Worm (Caenorhabditis elegans): ENCODE results near the gene pis-1.

pis-1 gene

DNA sequence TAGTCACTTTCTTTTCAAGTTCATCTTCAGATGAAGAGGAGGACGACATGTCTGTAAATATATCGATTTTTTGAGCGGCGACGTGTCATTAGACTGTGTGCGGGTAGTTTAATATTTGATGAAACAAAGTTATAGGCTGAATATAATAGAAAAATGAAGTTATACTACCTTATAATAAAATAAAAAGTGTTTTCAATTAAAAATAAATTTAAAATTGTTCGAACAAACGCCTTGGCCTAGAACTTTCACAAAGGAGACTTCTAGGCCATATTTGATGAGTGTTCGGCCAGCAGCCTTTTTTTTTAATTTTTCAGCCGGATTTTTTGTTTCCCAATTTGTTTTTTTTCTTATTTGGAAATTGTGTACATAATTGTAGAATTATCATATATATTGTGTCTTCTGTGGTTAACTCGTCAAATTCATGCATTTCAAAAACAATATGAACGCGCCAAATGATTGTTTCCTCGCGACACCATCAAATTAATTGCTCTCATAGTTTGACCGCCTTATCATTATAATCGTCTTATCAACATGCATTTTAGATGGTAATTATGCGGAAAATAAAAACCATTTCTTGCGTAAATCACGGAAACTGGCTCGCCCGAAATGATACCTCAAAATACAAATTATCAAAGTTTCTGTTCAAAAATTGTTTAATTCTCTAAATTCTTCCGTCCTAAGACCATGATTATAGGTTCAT is 1.1 kb upstream of the pis-1 start, which contains the start of gene T13F2.2:
T13F2.2 (minus strand) TSS at position 51 of the 700 bp plus-strand sequence.
- TF ChIP-seq dmd-6 (GFP tag; IDR thresholded peaks at IDR 0.05) (peak; percentile 70; the same call in 1 of the 2 replicates), nhr-48 (tag; optimal IDR thresholded peaks at IDR 0.05) (no peak), ztf-7 (tag; optimal IDR thresholded peaks at IDR 0.05) (no peak), php-3 (GFP tag; IDR thresholded peaks at IDR 0.05) (peak; percentile 95), nhr-77 (tag; optimal IDR thresholded peaks at IDR 0.05) (peak; percentile 11), duxl-1 (tag; optimal IDR thresholded peaks at IDR 0.05; ENCODE audit: poor library complexity) (no peak), dpl-1 (GFP tag; optimal IDR thresholded peaks at IDR 0.05) (peak; percentile 23), nhr-28 (tag; optimal IDR thresholded peaks at IDR 0.05) (peak; percentile 72), daf-16 (GFP tag; optimal IDR thresholded peaks at IDR 0.05) (no peak), daf-16 (tag; optimal IDR thresholded peaks at IDR 0.05) (peak; percentile 86), hlh-11 (tag; optimal IDR thresholded peaks at IDR 0.05) (peak; percentile 59), dve-1 (tag; optimal IDR thresholded peaks at IDR 0.05; ENCODE audit: insufficient read depth) (peak; percentile 58), unc-62 (GFP tag; optimal IDR thresholded peaks at IDR 0.05 in 1 of 2) (peak in 1 of 2 experiments; percentile 2), unc-62 (tag; optimal IDR thresholded peaks at IDR 0.05) (no peak), lin-38 (GFP tag; IDR thresholded peaks at IDR 0.05) (0 out of 2 replicates have a peak, but pooled peaks have one; percentile 16), unc-130 (GFP tag; optimal IDR thresholded peaks at IDR 0.05) (peak; percentile 46), pqm-1 (tag; optimal IDR thresholded peaks at IDR 0.05) (peak; percentile 86), zfp-3 (GFP tag; conservative IDR thresholded peaks at IDR 0.05) (no peak), lsy-2 (tag; optimal IDR thresholded peaks at IDR 0.05) (peak in 1 of 2 experiments; percentile 15), hif-1 (tag; optimal IDR thresholded peaks at IDR 0.05) (peak in 1 of 2 experiments; percentile 5), mes-2 (tag; optimal IDR thresholded peaks at IDR 0.05; ENCODE audit: poor library complexity, severe bottlenecking) (peak; percentile 73), hlh-30 (tag; optimal IDR thresholded peaks at IDR 0.05; ENCODE audit: insufficient read depth) (no peak), snpc-4 (tag; optimal IDR thresholded peaks at IDR 0.05) (no peak)

DNA sequence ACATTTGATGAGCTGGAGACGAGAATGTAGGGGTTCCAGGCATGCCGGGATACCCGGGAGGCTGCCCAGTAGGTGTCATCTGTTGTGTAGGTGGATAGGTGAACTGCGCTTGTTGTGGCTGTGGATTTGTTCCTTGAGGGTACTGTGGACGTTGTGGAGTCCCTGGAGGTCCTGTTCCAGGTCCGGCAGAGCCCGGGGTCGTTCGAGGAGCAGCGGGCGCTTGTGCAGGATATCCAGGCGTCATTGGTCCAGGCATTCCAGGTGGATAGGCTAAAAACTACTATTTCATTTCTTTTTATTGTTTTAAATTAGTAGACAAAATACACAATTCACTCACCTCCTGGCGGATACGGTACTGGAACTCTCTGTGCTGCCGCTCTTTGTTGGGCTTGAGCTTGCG is 1.1 kb downstream of the pis-1 start:
- TF ChIP-seq set-16 (GFP tag; IDR thresholded peaks at IDR 0.05) (peak; percentile 65), aha-1 (tag) (peak; percentile 52), daf-8 (GFP tag; IDR thresholded peaks at IDR 0.05) (no peak)

DNA sequence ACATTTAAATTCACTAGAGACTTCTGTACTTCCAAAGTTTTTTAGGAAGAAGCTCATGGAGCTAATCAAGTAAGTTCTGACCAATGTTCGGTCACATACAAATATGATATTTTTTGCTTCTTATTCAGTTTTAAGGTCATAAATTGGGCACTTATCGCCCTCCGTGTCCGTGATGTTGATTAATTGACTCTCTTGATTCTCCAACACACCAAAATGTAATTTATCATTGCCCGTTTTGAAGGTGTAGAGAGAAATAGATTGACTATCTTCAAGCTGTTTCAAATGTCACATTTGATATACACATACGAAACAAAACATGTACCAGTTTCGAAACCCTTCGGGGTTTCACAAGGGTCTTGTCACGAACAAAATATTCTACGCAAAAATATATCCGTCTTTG is 5.7 kb downstream of the pis-1 start:
- TF ChIP-seq lin-39 (tag; optimal IDR thresholded peaks at IDR 0.05) (no peak), lin-1 (GFP tag; IDR thresholded peaks at IDR 0.05) (no peak), F37D6.2 (tag; optimal IDR thresholded peaks at IDR 0.05) (no peak), hlh-30 (tag; optimal IDR thresholded peaks at IDR 0.05; ENCODE audit: insufficient read depth) (no peak), F10B5.3 (tag; optimal IDR thresholded peaks at IDR 0.05) (no peak), hif-1 (tag; optimal IDR thresholded peaks at IDR 0.05) (no peak), Y105C5A.15 (GFP tag; IDR thresholded peaks at IDR 0.05) (no peak), unc-62 (GFP tag; optimal IDR thresholded peaks at IDR 0.05 in 1 of 2) (peak in 1 of 2 experiments; percentile 91), unc-62 (tag; optimal IDR thresholded peaks at IDR 0.05) (no peak), ztf-7 (tag; optimal IDR thresholded peaks at IDR 0.05) (no peak), cey-2 (tag; optimal IDR thresholded peaks at IDR 0.05; ENCODE audit: borderline replicate concordance, insufficient read depth) (no peak), set-16 (GFP tag; IDR thresholded peaks at IDR 0.05) (no peak), nhr-28 (tag; optimal IDR thresholded peaks at IDR 0.05) (peak; percentile 50), F26F4.8 (GFP tag; conservative IDR thresholded peaks at IDR 0.05) (no peak), madf-5 (GFP tag; IDR thresholded peaks at IDR 0.05) (no peak), F44E2.7 (GFP tag; IDR thresholded peaks at IDR 0.05) (no peak), zfp-2 (tag; optimal IDR thresholded peaks at IDR 0.05) (no peak)
